Fruit fly (Drosophila melanogaster) whole organism: Measurements from ENCODE around the gene CG13856.

ENCODE experiments used
- CG8478 ChIP-seq: fragments of >200 bp; optimal IDR thresholded peaks from 2 replicates; lab custom pipeline; 2018; ENCODE audit warnings: inconsistent platforms
- Dll ChIP-seq: fragments of >200 bp; optimal IDR thresholded peaks from 2 replicates; lab custom pipeline; 2017
- EcR ChIP-seq, 2 experiments: fragments of >200 bp; optimal IDR thresholded peaks; 2 replicates each; lab custom pipeline; 2017; ENCODE audit warnings: missing biosample characterization in 2 of 2, missing genetic modification characterization in 2 of 2, missing genetic modification reagents in 2 of 2
- pan ChIP-seq: fragments of >200 bp; optimal IDR thresholded peaks from 2 replicates; lab custom pipeline; 2017
- psq ChIP-seq: fragments of >200 bp; optimal IDR thresholded peaks from 2 replicates; lab custom pipeline; 2017
- usp ChIP-seq: fragments of >200 bp; optimal IDR thresholded peaks from 2 replicates; lab custom pipeline; 2017; ENCODE audit warnings: missing biosample characterization, missing genetic modification characterization, mixed read lengths

CG13856 gene

DNA sequence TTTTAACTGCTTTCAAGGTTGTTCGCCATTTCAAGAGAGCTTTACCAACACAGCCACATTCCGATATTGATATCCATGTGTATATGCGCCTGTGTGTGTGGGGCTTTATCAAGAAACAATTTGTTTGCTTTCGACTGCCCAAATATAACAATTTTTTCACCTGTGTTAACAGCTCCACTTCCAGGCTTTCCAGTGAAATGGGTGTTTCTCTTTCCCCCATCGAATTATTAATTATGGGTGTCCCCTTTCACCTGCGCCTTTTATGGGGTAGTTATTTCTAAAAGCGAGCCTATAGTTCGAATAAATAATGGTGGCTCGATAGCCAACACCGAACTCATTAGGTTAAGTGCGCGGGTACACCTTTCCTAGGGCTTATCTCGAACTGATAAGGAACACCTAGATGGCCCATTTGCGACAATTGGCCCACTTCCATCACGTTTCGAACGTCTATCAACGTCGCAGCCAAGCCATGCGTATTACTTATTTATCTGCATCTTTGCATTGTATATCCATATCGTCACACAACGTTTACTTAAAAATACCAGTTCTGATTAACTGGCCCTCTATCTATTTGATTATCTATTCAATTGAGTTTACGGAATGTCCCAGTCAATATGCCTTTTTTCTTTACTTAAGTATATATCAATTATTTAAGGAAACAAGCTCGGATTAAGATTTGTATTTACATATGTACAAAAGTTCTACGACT lies 9.6 kb downstream of the CG13856 start:
- TF ChIP-seq EcR (GFP tag; optimal IDR thresholded peaks at IDR 0.05; lab: Kevin White, UChicago) (no peak), Dll (no peak), CG8478 (lab: Kevin White, UChicago) (no peak), psq (lab: Kevin White, UChicago) (no peak), pan (no peak), usp (GFP tag; lab: Kevin White, UChicago) (no peak)

DNA sequence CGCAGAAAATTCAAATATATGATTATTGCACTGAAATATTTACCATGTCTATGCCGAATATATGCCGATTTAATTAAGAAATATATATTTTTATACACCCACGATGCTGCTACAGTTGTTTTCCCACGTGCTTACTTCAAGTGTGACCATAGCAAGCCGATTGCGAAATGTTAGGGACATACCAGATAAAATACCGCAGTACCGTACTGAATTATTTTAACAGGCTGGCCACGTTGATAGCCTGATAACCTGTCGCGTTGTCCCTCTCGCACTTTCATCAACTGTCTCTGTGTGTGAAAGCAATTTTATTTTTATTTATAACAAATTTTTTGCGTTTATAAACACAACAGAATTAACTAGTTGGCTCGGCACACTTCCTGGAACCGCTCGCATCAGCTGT lies 18.5 kb downstream of the CG13856 start, which contains the start of the genes Nop56 and mats:
Gene Nop56, minus strand, starts transcription at position 158 of the 400 bp plus-strand sequence.
Gene mats, plus strand, starts transcription at position 251 of the 400 bp plus-strand sequence.
- TF ChIP-seq usp (GFP tag; lab: Kevin White, UChicago) (no peak), Dll (no peak), psq (lab: Kevin White, UChicago) (no peak), CG8478 (lab: Kevin White, UChicago) (no peak), pan (no peak), EcR (GFP tag; optimal IDR thresholded peaks at IDR 0.05; lab: Kevin White, UChicago) (no peak)

DNA sequence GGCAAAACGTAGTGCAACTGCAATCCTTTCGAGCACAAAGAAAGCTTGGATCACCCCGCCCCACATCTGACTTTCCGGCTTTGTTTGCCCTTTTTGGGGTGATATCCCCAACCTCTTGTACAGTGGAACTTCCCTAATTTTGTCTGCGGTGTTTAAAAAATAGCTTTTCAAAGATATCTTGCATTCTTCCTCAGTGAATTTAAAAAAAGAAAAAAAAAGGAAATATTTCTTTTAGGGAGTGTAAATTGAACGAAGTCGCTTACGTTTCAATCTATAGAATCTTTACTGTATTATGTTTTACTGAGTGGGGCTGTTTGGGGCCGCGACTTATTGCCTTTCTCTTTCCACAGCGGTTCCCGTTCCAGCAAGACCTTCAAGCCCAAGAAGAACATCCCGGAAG lies 19.2 kb downstream of the CG13856 start:
- TF ChIP-seq EcR (GFP tag; optimal IDR thresholded peaks at IDR 0.05; lab: Kevin White, UChicago): no peak
- TF ChIP-seq psq (lab: Kevin White, UChicago): no peak
- no peak for TF ChIP-seq Dll
- no peak for TF ChIP-seq pan
- no peak for TF ChIP-seq CG8478 (lab: Kevin White, UChicago)
- TF ChIP-seq usp (GFP tag; lab: Kevin White, UChicago): no peak

DNA sequence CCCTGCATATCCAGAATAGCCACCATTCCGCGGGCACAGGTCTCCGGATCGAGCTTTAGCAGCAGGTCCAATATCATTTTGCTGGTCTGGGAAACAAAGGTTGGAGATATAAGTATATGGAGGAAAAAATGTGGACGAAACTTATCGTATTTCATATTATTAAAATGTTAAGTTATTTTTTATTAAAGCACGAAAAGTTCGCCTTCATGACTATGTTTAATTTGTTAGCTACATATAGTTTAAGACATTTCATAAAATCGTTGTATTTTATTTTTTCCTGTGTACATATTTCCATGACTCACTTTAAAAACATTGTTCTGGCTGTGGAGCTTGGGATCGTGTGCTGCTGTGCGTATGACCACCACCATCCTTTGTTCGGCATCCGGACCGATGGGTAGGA lies 21.5 kb downstream of the CG13856 start:
- TF ChIP-seq EcR (GFP tag; optimal IDR thresholded peaks at IDR 0.05; lab: Kevin White, UChicago) (no peak), pan (no peak), psq (lab: Kevin White, UChicago) (no peak), usp (GFP tag; lab: Kevin White, UChicago) (no peak), Dll (no peak), CG8478 (lab: Kevin White, UChicago) (no peak)

DNA sequence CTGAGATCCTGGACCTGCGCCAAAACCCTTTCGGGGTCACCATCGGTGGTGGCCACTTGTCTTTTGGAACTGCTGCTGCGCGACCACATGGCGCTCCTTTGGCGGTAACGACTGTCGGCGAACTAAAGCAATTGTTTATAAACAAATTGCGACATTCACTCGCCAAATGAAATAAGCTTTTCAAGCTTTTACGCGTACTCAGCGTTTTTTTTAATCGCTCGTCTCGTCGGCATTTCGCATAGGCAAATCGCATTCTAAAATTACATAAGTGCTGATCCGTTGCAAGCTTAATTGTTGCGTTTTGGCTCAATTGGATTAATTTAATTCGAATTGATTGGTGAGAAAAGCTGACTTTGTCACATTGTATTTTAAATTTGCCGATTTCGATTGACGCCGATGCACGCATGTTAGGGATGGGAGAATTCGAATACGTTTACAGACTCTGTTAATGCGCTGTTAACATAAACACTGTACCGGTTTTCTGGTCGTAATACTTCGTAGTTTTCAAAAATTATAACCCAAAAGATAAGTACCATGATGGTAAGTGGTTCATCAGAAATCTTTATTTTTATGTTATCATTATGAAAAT lies 22.2 kb downstream of the CG13856 start, which contains the start of gene pinta:
Gene pinta, minus strand, starts transcription at position 328 of the 589 bp plus-strand sequence.
- TF ChIP-seq usp (GFP tag; lab: Kevin White, UChicago) (no peak), psq (lab: Kevin White, UChicago) (no peak), EcR (GFP tag; optimal IDR thresholded peaks at IDR 0.05; lab: Kevin White, UChicago) (no peak), CG8478 (lab: Kevin White, UChicago) (no peak), Dll (no peak), pan (no peak)

DNA sequence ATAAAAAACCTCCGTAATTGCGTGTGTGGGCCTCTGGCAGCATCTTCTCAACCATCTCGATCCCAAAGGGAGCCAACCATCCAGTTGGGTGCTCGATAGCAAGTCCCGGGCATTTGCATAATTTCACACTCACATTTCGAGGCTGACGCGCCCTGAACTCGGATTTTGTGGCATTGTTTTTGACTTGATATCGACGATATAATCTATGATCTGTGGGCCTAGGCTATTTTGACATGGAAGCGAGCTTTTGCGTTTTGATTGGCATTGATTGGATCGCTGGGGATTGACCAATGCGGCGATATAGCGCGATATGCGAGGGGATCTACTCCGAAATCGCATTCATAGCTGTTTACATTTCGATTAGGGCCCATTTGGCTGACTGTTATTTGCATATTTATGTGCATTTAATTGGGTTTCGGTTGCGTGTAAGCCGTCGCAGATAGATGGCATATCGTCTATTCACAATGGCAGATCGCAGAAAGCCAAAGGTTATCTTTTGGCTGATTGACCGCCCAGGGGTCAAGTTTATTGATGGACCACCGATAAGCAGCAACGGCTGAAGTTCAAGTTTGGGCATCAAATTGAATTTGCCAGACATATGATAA lies 29.8 kb downstream of the CG13856 start:
- TF ChIP-seq usp (GFP tag; lab: Kevin White, UChicago) (no peak), EcR (GFP tag; optimal IDR thresholded peaks at IDR 0.05; lab: Kevin White, UChicago) (no peak), CG8478 (lab: Kevin White, UChicago) (no peak)

DNA sequence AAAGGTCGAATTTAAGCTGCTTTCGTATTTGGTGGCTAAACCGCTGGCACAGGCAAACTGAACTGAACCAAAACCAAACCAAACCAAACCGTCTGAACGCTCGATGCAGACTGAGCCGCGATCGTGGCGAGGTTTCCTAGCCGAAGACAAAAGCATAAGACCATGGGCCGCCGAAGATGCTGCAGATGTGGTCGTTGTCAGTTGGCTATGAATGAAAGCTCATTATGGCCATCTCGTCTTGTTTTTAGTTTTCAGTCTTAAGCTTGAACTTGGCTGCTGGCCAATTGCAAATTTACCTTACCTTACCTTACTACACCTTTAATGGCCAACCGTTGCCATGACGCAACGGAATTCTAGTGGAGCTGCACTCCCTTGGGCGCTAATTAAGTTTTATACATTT lies 33.6 kb downstream of the CG13856 start, which contains the start of gene CG13847:
Gene CG13847, minus strand, starts transcription at position 101 of the 400 bp plus-strand sequence.
- no peak for TF ChIP-seq psq (lab: Kevin White, UChicago)
- no peak for TF ChIP-seq usp (GFP tag; lab: Kevin White, UChicago)
- TF ChIP-seq EcR (GFP tag; optimal IDR thresholded peaks at IDR 0.05; lab: Kevin White, UChicago): no peak
- TF ChIP-seq pan: no peak
- TF ChIP-seq CG8478 (lab: Kevin White, UChicago): no peak
- TF ChIP-seq Dll: no peak

DNA sequence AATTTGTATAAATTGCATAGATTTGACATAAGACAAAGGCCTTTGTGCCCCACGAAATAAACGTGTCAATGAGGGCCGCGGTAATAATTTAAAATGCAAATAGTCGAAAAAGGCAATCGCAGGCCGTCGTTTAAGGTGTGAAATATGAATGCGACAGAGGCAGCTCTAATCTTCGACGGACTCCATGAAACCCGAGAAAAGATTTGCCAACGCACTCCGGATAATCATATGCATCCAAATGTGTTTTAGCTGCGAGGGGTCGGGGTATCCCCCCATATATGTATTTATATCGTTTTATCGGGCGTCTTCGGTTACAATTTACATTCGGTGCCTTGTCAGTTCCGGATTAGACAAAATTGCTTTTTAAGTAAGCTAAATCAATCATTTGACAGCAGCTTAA lies 35.8 kb downstream of the CG13856 start:
- no peak for TF ChIP-seq usp (GFP tag; lab: Kevin White, UChicago)
- TF ChIP-seq CG8478 (lab: Kevin White, UChicago): no peak

DNA sequence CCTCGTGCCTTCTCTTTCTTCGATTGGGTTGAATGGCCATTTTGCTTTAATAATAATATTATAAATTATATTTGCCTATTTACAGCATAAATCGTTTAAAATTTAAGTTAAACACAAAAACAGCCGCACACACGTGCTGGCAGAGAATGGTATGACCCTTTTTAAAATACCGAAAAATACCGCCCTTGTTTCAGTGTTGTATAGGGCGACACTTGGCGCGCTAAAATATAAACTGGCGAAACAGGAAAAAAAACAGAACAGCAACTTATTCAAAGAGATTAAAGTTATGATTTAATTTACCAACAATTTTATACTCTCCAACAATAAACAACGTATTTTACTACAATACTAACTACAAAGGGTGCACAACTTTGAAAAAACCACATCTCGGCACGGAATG lies 44.0 kb downstream of the CG13856 start, which contains the start of gene CG12499:
Gene CG12499, minus strand, starts transcription at position 95 of the 400 bp plus-strand sequence.
- no peak for TF ChIP-seq pan

DNA sequence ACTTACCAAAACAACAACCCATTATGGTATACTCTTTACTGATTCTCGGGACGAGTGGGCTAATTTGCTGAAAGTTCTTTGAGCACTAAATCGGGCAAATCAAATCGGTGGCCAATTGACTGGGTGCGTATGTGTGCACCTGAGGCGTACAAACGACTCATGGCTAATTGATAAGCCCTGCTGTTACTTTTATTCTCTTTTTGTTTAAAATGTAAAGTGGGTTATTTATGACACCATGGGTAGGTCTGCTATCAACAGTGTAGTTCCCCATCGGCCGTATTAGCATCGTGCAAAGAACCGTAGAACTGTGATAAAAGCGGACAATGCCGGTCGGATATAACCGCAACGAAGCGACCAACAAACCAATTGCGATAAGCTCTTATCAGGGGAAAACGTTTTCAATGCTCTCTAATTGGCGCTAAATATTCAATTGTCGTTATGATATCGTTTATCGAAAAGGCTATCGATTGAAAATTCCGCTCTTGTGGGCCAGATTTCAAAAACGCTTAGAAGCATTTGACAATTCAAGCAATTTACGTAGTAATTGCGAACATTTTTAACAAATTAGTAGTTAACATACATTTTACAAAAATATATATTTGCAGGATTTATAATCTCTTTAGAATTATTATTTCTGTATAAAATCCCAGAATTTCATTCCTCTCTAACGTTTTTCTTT lies 44.9 kb downstream of the CG13856 start, which contains the start of gene CG34288:
Gene CG34288, minus strand, starts transcription at position 69 of the 679 bp plus-strand sequence.
- TF ChIP-seq EcR (GFP tag; optimal IDR thresholded peaks at IDR 0.05; lab: Kevin White, UChicago): no peak

DNA sequence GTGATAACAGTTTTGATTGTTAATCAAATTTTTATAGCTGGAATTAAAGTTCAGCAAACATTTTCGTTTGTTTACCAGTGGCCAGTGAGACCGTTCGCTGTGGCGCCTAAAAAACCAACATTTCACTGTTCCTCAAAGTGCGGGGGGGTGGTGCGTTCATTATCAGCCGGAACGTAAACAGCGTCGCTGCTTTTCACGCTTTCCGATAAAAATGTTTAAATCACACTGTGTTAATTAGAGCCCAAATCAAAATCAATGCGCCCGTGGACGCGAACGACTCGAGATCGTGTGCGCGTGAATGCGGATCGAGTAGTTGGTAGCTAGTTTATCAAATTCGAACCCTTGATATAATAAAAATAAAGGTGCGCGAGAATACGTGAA lies 45.4 kb downstream of the CG13856 start, which contains the start of gene CG34376:
Gene CG34376, plus strand, starts transcription at position 226 of the 381 bp plus-strand sequence.
- TF ChIP-seq psq (lab: Kevin White, UChicago): peak; percentile 61
- TF ChIP-seq CG8478 (lab: Kevin White, UChicago): no peak

DNA sequence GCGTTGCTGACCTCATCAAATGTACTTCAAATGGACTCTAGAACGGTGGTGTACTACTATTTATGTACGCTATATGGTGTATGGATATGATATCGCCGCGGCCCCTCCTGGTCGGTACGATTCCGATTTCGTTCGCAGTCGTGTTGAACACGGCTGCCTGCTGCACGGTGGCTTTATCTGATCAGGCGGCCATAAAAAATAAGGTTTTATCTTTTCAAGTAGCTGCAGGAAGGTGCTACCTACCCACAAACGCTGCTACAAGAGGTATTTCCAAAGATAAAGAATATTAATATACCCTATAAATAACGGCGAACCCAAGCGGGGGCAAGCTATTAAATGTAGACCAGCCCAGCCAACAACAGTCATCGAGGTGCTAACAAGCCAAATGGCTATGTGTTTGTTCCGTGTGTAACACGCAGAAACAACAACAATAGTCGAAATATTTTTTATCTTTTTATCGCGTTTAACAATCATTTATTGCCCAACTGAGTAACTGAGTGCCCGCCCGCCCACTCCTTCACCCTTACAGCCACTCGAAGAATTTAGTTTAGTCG lies 47.5 kb downstream of the CG13856 start:
- TF ChIP-seq usp (GFP tag; lab: Kevin White, UChicago) (no peak), EcR (GFP tag; optimal IDR thresholded peaks at IDR 0.05; lab: Kevin White, UChicago) (no peak), Dll (no peak), CG8478 (lab: Kevin White, UChicago) (no peak)
